Fruit fly (Drosophila melanogaster): ENCODE measurements around the gene CG46441.

dm6 chr3R:20534575-20534974 is 32.8 kb upstream of the CG46441 start, which contains the start of the genes MtnE and MtnD:
- TF ChIP-seq CG8478 (optimal IDR thresholded peaks at IDR 0.05) (no peak), CTCF (optimal IDR thresholded peaks at IDR 0.05) (no peak)

All from S2 (cell line).